Fruit fly (Drosophila melanogaster) whole organism, embryonic: ENCODE results near the gene CG6094.
A peak's percentile ranks its signal among the peaks of the same experiment; 100 is the strongest.

Experiments
- Ada2b ChIP-seq: fragments of 200-800 bp; sonication (Bioruptor generic); IDR thresholded peaks from 2 replicates; pipeline ENCODE4 v1.3.6; 2022; ENCODE audit warnings: missing biosample characterization, missing genetic modification characterization
- Asciz ChIP-seq: fragments of 200-800 bp; sonication (Bioruptor generic); optimal IDR thresholded peaks from 2 replicates; lab custom pipeline; 2017; ENCODE audit warnings: missing biosample characterization, mild to moderate bottlenecking, missing genetic modification characterization, missing genetic modification reagents
- B-H1 ChIP-seq: fragments of 200-800 bp; sonication (Bioruptor generic); IDR thresholded peaks from 3 replicates; pipeline ENCODE4 v1.3.6; 2022; ENCODE audit warnings: missing biosample characterization, missing genetic modification characterization
- CG11560 ChIP-seq: fragments of 200-800 bp; sonication (Bioruptor generic); IDR thresholded peaks from 3 replicates; pipeline ENCODE4 v1.3.6; 2022; ENCODE audit warnings: missing biosample characterization, missing genetic modification characterization
- CG13296 ChIP-seq: fragments of 200-800 bp; sonication (Bioruptor generic); optimal IDR thresholded peaks from 3 replicates; lab custom pipeline; 2018; ENCODE audit warnings: missing biosample characterization, mild to moderate bottlenecking, missing genetic modification characterization
- CG13424 ChIP-seq: fragments of 200-800 bp; sonication (Bioruptor generic); optimal IDR thresholded peaks from 2 replicates; lab custom pipeline; 2019; ENCODE audit warnings: missing biosample characterization, mild to moderate bottlenecking, missing genetic modification characterization, moderate library complexity
- CG14014 ChIP-seq: fragments of 200-800 bp; sonication (Bioruptor generic); IDR thresholded peaks from 2 replicates; pipeline ENCODE4 v1.3.6; 2022; ENCODE audit warnings: missing biosample characterization, missing genetic modification characterization
- CG16815 ChIP-seq: fragments of 200-800 bp; sonication (Bioruptor generic); optimal IDR thresholded peaks from 3 replicates; lab custom pipeline; 2017; ENCODE audit warnings: missing biosample characterization, mild to moderate bottlenecking, missing genetic modification characterization
- CG17568 ChIP-seq: fragments of 200-800 bp; sonication (Bioruptor generic); optimal IDR thresholded peaks from 2 replicates; lab custom pipeline; 2018; ENCODE audit warnings: missing biosample characterization, mild to moderate bottlenecking, missing genetic modification characterization, moderate library complexity
- CG17802 ChIP-seq: fragments of 200-800 bp; sonication (Bioruptor generic); optimal IDR thresholded peaks from 2 replicates; lab custom pipeline; 2018; ENCODE audit warnings: missing biosample characterization, mild to moderate bottlenecking, missing genetic modification characterization, moderate library complexity
- CG1832 ChIP-seq: fragments of 200-800 bp; sonication (Bioruptor generic); optimal IDR thresholded peaks from 2 replicates; lab custom pipeline; 2017; ENCODE audit warnings: missing biosample characterization, mild to moderate bottlenecking, missing genetic modification characterization, inconsistent platforms
- CG2678 ChIP-seq: fragments of 200-800 bp; sonication (Bioruptor generic); optimal IDR thresholded peaks from 3 replicates; lab custom pipeline; 2019; ENCODE audit warnings: missing biosample characterization, mild to moderate bottlenecking, missing genetic modification characterization, moderate library complexity
- CG33557 ChIP-seq: fragments of 200-800 bp; sonication (Bioruptor generic); optimal IDR thresholded peaks from 2 replicates; lab custom pipeline; 2019; ENCODE audit warnings: missing biosample characterization, mild to moderate bottlenecking, missing genetic modification characterization, moderate library complexity
- CG5180 ChIP-seq: fragments of 200-800 bp; sonication (Bioruptor generic); optimal IDR thresholded peaks from 3 replicates; lab custom pipeline; 2017; ENCODE audit warnings: missing biosample characterization, missing genetic modification characterization, mild to moderate bottlenecking, moderate library complexity, missing genetic modification reagents
- CG5245 ChIP-seq: fragments of 200-800 bp; sonication (Bioruptor generic); optimal IDR thresholded peaks from 3 replicates; lab custom pipeline; 2016; ENCODE audit warnings: missing biosample characterization, missing genetic modification characterization
- CG8290 ChIP-seq, 3 experiments: fragments of 200-800 bp; sonication (Bioruptor generic); optimal IDR thresholded peaks; 2 replicates each; lab custom pipeline; 2016 to 2019; ENCODE audit warnings: missing biosample characterization in 3 of 3, missing genetic modification characterization in 3 of 3, mild to moderate bottlenecking in 2 of 3, moderate library complexity in 1 of 3
- CHES-1-like ChIP-seq: fragments of 200-800 bp; sonication (Bioruptor generic); optimal IDR thresholded peaks from 2 replicates; lab custom pipeline; 2016; ENCODE audit warnings: missing biosample characterization, missing genetic modification characterization
- CoRest ChIP-seq: fragments of 200-800 bp; sonication (Bioruptor generic); optimal IDR thresholded peaks from 3 replicates; lab custom pipeline; 2018; ENCODE audit warnings: missing biosample characterization, mild to moderate bottlenecking, missing genetic modification characterization, moderate library complexity
- CrebB ChIP-seq: fragments of 200-800 bp; sonication (Bioruptor generic); optimal IDR thresholded peaks from 3 replicates; lab custom pipeline; 2018; ENCODE audit warnings: missing biosample characterization, mild to moderate bottlenecking, missing genetic modification characterization
- Fer1 ChIP-seq: fragments of 200-800 bp; sonication (Bioruptor generic); optimal IDR thresholded peaks from 2 replicates; lab custom pipeline; 2017; ENCODE audit warnings: missing biosample characterization, mild to moderate bottlenecking, missing genetic modification characterization
- Hand ChIP-seq: fragments of 200-800 bp; sonication (Bioruptor generic); optimal IDR thresholded peaks from 2 replicates; lab custom pipeline; 2017; ENCODE audit warnings: mild to moderate bottlenecking, missing biosample characterization, missing genetic modification reagents, missing genetic modification characterization
- HmgD ChIP-seq: fragments of 200-800 bp; sonication (Bioruptor generic); optimal IDR thresholded peaks from 3 replicates; lab custom pipeline; 2016; ENCODE audit warnings: missing biosample characterization, missing genetic modification characterization
- HmgZ ChIP-seq: fragments of 200-800 bp; sonication (Bioruptor generic); optimal IDR thresholded peaks from 2 replicates; lab custom pipeline; 2018; ENCODE audit warnings: missing biosample characterization, mild to moderate bottlenecking, missing genetic modification characterization
- Hmr ChIP-seq: fragments of 200-800 bp; sonication (Bioruptor generic); optimal IDR thresholded peaks from 3 replicates; lab custom pipeline; 2017; ENCODE audit warnings: mild to moderate bottlenecking, missing biosample characterization, missing genetic modification reagents, missing genetic modification characterization
- Hr3 ChIP-seq: fragments of 200-800 bp; sonication (Bioruptor generic); optimal IDR thresholded peaks from 3 replicates; lab custom pipeline; 2016; ENCODE audit warnings: missing biosample characterization, missing genetic modification characterization
- NfI ChIP-seq: fragments of 200-800 bp; sonication (Bioruptor generic); optimal IDR thresholded peaks from 3 replicates; lab custom pipeline; 2018; ENCODE audit warnings: missing biosample characterization, mild to moderate bottlenecking, missing genetic modification characterization, moderate library complexity
- Poxn ChIP-seq: fragments of 200-800 bp; sonication (Bioruptor generic); IDR thresholded peaks from 2 replicates; pipeline ENCODE4 v1.3.6; 2022; ENCODE audit warnings: missing biosample characterization, missing genetic modification characterization
- Rfx ChIP-seq: fragments of 200-800 bp; sonication (Bioruptor generic); IDR thresholded peaks from 2 replicates; pipeline ENCODE4 v1.3.6; 2022; ENCODE audit warnings: missing biosample characterization, missing genetic modification characterization
- Sox100B ChIP-seq: fragments of 200-800 bp; sonication (Bioruptor generic); optimal IDR thresholded peaks from 3 replicates; lab custom pipeline; 2018; ENCODE audit warnings: missing biosample characterization, mild to moderate bottlenecking, missing genetic modification characterization
- Usf ChIP-seq: fragments of 200-800 bp; sonication (Bioruptor generic); optimal IDR thresholded peaks from 2 replicates; lab custom pipeline; 2017; ENCODE audit warnings: missing genotype, missing biosample characterization, missing genetic modification characterization
- crol ChIP-seq: fragments of 200-800 bp; sonication (Bioruptor generic); IDR thresholded peaks from 2 replicates; pipeline ENCODE4 v1.3.6; 2022; ENCODE audit warnings: missing biosample characterization, missing genetic modification characterization
- dmrt99B ChIP-seq: fragments of 200-800 bp; sonication (Bioruptor generic); optimal IDR thresholded peaks from 2 replicates; lab custom pipeline; 2018; ENCODE audit warnings: missing biosample characterization, mild to moderate bottlenecking, missing genetic modification characterization, moderate library complexity
- ewg ChIP-seq: fragments of 200-800 bp; sonication (Bioruptor generic); optimal IDR thresholded peaks from 3 replicates; lab custom pipeline; 2017; ENCODE audit warnings: mild to moderate bottlenecking, missing biosample characterization, missing genetic modification reagents, missing genetic modification characterization
- fd3F ChIP-seq: fragments of 200-800 bp; sonication (Bioruptor generic); optimal IDR thresholded peaks from 2 replicates; lab custom pipeline; 2018; ENCODE audit warnings: missing biosample characterization, mild to moderate bottlenecking, missing genetic modification characterization, moderate library complexity
- fd96Cb ChIP-seq: fragments of 200-800 bp; sonication (Bioruptor generic); optimal IDR thresholded peaks from 2 replicates; lab custom pipeline; 2018; ENCODE audit warnings: missing biosample characterization, mild to moderate bottlenecking, missing genetic modification characterization, moderate library complexity
- gce ChIP-seq: fragments of 200-800 bp; sonication (Bioruptor generic); IDR thresholded peaks from 3 replicates; pipeline ENCODE4 v1.3.6; 2022; ENCODE audit warnings: missing biosample characterization, missing genetic modification characterization
- gem ChIP-seq: fragments of 200-800 bp; sonication (Bioruptor generic); optimal IDR thresholded peaks from 2 replicates; lab custom pipeline; 2019; ENCODE audit warnings: missing biosample characterization, mild to moderate bottlenecking, missing genetic modification characterization, moderate library complexity
- gfzf ChIP-seq: fragments of 200-800 bp; sonication (Bioruptor generic); optimal IDR thresholded peaks from 2 replicates; lab custom pipeline; 2016; ENCODE audit warnings: missing biosample characterization, mild to moderate bottlenecking, missing genetic modification characterization, moderate library complexity
- grau ChIP-seq: fragments of 200-800 bp; optimal IDR thresholded peaks from 3 replicates; lab custom pipeline; 2019; ENCODE audit warnings: missing biosample characterization, mild to moderate bottlenecking, missing genetic modification characterization, moderate library complexity
- jumu ChIP-seq: fragments of 200-800 bp; sonication (Bioruptor generic); optimal IDR thresholded peaks from 3 replicates; lab custom pipeline; 2016; ENCODE audit warnings: missing biosample characterization, missing genetic modification characterization
- lola ChIP-seq, 3 experiments: fragments of >200 bp in 2 of 3; fragments of 200-800 bp in 1 of 3; sonication (Bioruptor generic) in 1 of 3; optimal IDR thresholded peaks; 2 replicates each; lab custom pipeline; 2017 to 2019; ENCODE audit warnings: missing biosample characterization in 3 of 3, missing genetic modification characterization in 3 of 3, mild to moderate bottlenecking in 1 of 3, moderate library complexity in 1 of 3
- pita ChIP-seq: fragments of 200-800 bp; sonication (Bioruptor generic); optimal IDR thresholded peaks from 2 replicates; lab custom pipeline; 2017; ENCODE audit warnings: missing biosample characterization, mild to moderate bottlenecking, missing genetic modification characterization
- repo ChIP-seq: fragments of 200-800 bp; sonication (Bioruptor generic); optimal IDR thresholded peaks from 2 replicates; lab custom pipeline; 2016; ENCODE audit warnings: missing biosample characterization, missing genetic modification characterization
- run ChIP-seq: fragments of 200-800 bp; sonication (Bioruptor generic); optimal IDR thresholded peaks from 3 replicates; lab custom pipeline; 2018; ENCODE audit warnings: missing biosample characterization, mild to moderate bottlenecking, missing genetic modification characterization
- salm ChIP-seq: fragments of 200-800 bp; sonication (Bioruptor generic); optimal IDR thresholded peaks from 2 replicates; lab custom pipeline; 2018; ENCODE audit warnings: missing biosample characterization, mild to moderate bottlenecking, missing genetic modification characterization
- sens ChIP-seq: fragments of 200-800 bp; sonication (Bioruptor generic); peaks from one replicate; lab custom pipeline; 2016; ENCODE audit warnings: missing biosample characterization, missing genetic modification characterization
- tap ChIP-seq: fragments of 200-800 bp; optimal IDR thresholded peaks from 3 replicates; lab custom pipeline; 2019; ENCODE audit warnings: missing biosample characterization, mild to moderate bottlenecking, missing genetic modification characterization, moderate library complexity
- unpg ChIP-seq: fragments of 200-800 bp; sonication (Bioruptor generic); optimal IDR thresholded peaks from 3 replicates; lab custom pipeline; 2018; ENCODE audit warnings: missing biosample characterization, mild to moderate bottlenecking, missing genetic modification characterization, moderate library complexity
- wek ChIP-seq: fragments of 200-800 bp; sonication (Bioruptor generic); optimal IDR thresholded peaks from 3 replicates; lab custom pipeline; 2018; ENCODE audit warnings: missing biosample characterization, mild to moderate bottlenecking, missing genetic modification characterization, moderate library complexity
- wor ChIP-seq: fragments of 200-800 bp; sonication (Bioruptor generic); IDR thresholded peaks from 2 replicates; pipeline ENCODE4 v1.3.6; 2022; ENCODE audit warnings: missing biosample characterization, missing genetic modification characterization

CG6094 gene

DNA sequence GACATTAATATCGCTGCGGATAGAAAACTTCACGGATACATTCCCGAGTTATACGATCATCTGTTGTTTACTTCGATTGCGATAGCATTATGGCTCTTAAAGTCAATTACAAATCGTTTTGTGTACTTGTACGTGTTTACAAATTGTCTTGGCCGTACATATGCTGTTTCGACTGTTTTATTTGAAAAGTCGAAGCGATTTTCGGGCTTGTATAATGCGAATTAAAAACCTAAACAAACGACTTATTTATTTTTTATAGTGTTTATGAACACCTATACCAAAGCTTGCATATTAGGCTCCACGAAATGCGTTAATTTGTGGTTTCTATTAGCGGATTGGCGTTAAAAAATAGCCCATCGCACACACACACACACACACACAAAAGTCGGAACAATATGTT, 34.6 kb upstream of the CG6094 start:
- no peak for TF ChIP-seq gce (GFP tag; lab: Robert Waterston, UW)
- TF ChIP-seq salm (tag; lab: Kevin White, UChicago), result no peak
- TF ChIP-seq CG16815 (GFP tag; lab: Kevin White, UChicago), result no peak
- TF ChIP-seq unpg (GFP tag; lab: Kevin White, UChicago), result peak; percentile 23
- TF ChIP-seq Ada2b (GFP tag; lab: Robert Waterston, UW), result no peak
- no peak for TF ChIP-seq run
- TF ChIP-seq lola (GFP tag; optimal IDR thresholded peaks at IDR 0.05; lab: Kevin White, UChicago), result no peak
- peak; percentile 8 for TF ChIP-seq gem (tag; lab: Kevin White, UChicago)
- peak; percentile 10 for TF ChIP-seq CG13424
- peak; percentile 25 for TF ChIP-seq Sox100B (GFP tag; lab: Kevin White, UChicago)
- no peak for TF ChIP-seq CG8290 (GFP tag; optimal IDR thresholded peaks at IDR 0.05; lab: Kevin White, UChicago)
- peak in 1 of 2 experiments; percentile 3 for TF ChIP-seq CG8290 (tag; optimal IDR thresholded peaks at IDR 0.05; lab: Kevin White, UChicago)
- peak; percentile 11; the same call in 1 of the 2 replicates for TF ChIP-seq CG14014 (GFP tag; lab: Robert Waterston, UW)
- no peak for TF ChIP-seq B-H1 (GFP tag; lab: Robert Waterston, UW)
- no peak for TF ChIP-seq CG11560
- TF ChIP-seq repo (GFP tag; lab: Kevin White, UChicago), result no peak
- TF ChIP-seq CG5180 (GFP tag; lab: Kevin White, UChicago), result peak; percentile 22
- TF ChIP-seq fd96Cb, result no peak
- TF ChIP-seq HmgD (GFP tag; lab: Kevin White, UChicago), result no peak
- no peak for TF ChIP-seq ewg (GFP tag; lab: Kevin White, UChicago)
- no peak for TF ChIP-seq tap (tag; lab: Kevin White, UChicago)
- TF ChIP-seq Asciz, result peak; percentile 4
- no peak for TF ChIP-seq CG17802 (tag; lab: Kevin White, UChicago)
- TF ChIP-seq wek (GFP tag; lab: Kevin White, UChicago), result peak; percentile 36
- TF ChIP-seq Hand, result no peak
- no peak for TF ChIP-seq jumu (GFP tag; lab: Kevin White, UChicago)
- no peak for TF ChIP-seq HmgZ
- TF ChIP-seq wor (GFP tag; lab: Robert Waterston, UW), result no peak
- peak; percentile 18 for TF ChIP-seq dmrt99B (tag; lab: Kevin White, UChicago)
- TF ChIP-seq Hr3 (GFP tag; lab: Kevin White, UChicago), result no peak
- TF ChIP-seq gfzf, result no peak
- no peak for TF ChIP-seq grau
- no peak for TF ChIP-seq Usf (GFP tag; lab: Kevin White, UChicago)
- TF ChIP-seq fd3F (GFP tag; lab: Kevin White, UChicago), result peak; percentile 13
- TF ChIP-seq pita (GFP tag; lab: Kevin White, UChicago), result no peak
- no peak for TF ChIP-seq CG1832 (GFP tag; lab: Kevin White, UChicago)
- TF ChIP-seq CG33557 (GFP tag; lab: Kevin White, UChicago), result no peak
- TF ChIP-seq CG17568, result peak; percentile 5
- no peak for TF ChIP-seq CG5245
- peak; percentile 41 for TF ChIP-seq CG13296 (GFP tag; lab: Kevin White, UChicago)
- TF ChIP-seq CrebB (tag; lab: Kevin White, UChicago), result no peak
- TF ChIP-seq sens (GFP tag; lab: Kevin White, UChicago), result peak; percentile 51
- TF ChIP-seq CHES-1-like (GFP tag; lab: Kevin White, UChicago), result no peak
- TF ChIP-seq Hmr (GFP tag; lab: Kevin White, UChicago), result peak; percentile 26
- no peak for TF ChIP-seq NfI (GFP tag; lab: Kevin White, UChicago)
- TF ChIP-seq CG2678 (tag; lab: Kevin White, UChicago), result peak; percentile 37
- TF ChIP-seq Fer1 (GFP tag; lab: Kevin White, UChicago), result peak; percentile 4
- TF ChIP-seq crol (GFP tag; lab: Robert Waterston, UW), result no peak
- TF ChIP-seq Rfx (GFP tag; lab: Robert Waterston, UW), result peak; percentile 19; the same call in 1 of the 2 replicates
- no peak for TF ChIP-seq CoRest (tag; lab: Kevin White, UChicago)
- TF ChIP-seq Poxn (GFP tag; lab: Robert Waterston, UW), result no peak
